Fruit fly (Drosophila melanogaster) whole organism, embryonic: Measurements from ENCODE around the gene CG17777.
A peak's percentile ranks its signal among the peaks of the same experiment; 100 is the strongest.

ENCODE experiments used
- ATbp ChIP-seq: fragments of 200-800 bp; sonication (Bioruptor generic); optimal IDR thresholded peaks from 2 replicates; lab custom pipeline; 2017; ENCODE audit warnings: missing biosample characterization, mild to moderate bottlenecking, missing genetic modification characterization, missing genetic modification reagents
- Adf1 ChIP-seq: fragments of 200-800 bp; sonication (Bioruptor generic); IDR thresholded peaks from 2 replicates; pipeline ENCODE4 v1.3.6; 2022; ENCODE audit warnings: missing biosample characterization, missing genetic modification characterization
- Atf3 ChIP-seq: fragments of 200-800 bp; sonication (Bioruptor generic); optimal IDR thresholded peaks from 3 replicates; lab custom pipeline; 2016; ENCODE audit warnings: missing biosample characterization, missing genetic modification characterization
- Bgb ChIP-seq: fragments of 200-800 bp; sonication (Bioruptor generic); IDR thresholded peaks from 2 replicates; pipeline ENCODE4 v1.3.6; 2022; ENCODE audit warnings: missing biosample characterization, missing genetic modification characterization; ENCODE audit not compliant: partially characterized antibody
- Blimp-1 ChIP-seq: fragments of 200-800 bp; sonication (Bioruptor generic); optimal IDR thresholded peaks from 3 replicates; lab custom pipeline; 2018; ENCODE audit warnings: missing biosample characterization, missing genetic modification characterization, mild to moderate bottlenecking, moderate library complexity, missing genetic modification reagents
- CG12219 ChIP-seq: fragments of 200-800 bp; sonication (Bioruptor generic); optimal IDR thresholded peaks from 3 replicates; lab custom pipeline; 2018; ENCODE audit warnings: missing biosample characterization, mild to moderate bottlenecking, missing genetic modification characterization
- CG12299 ChIP-seq: fragments of 200-800 bp; sonication (Bioruptor generic); optimal IDR thresholded peaks from 2 replicates; lab custom pipeline; 2018; ENCODE audit warnings: missing biosample characterization, mild to moderate bottlenecking, missing genetic modification characterization
- CG13775 ChIP-seq: fragments of 200-800 bp; sonication (Bioruptor generic); optimal IDR thresholded peaks from 3 replicates; lab custom pipeline; 2017; ENCODE audit warnings: missing biosample characterization, mild to moderate bottlenecking, missing genetic modification characterization
- CG15073 ChIP-seq: fragments of 200-800 bp; sonication (Bioruptor generic); optimal IDR thresholded peaks from 2 replicates; lab custom pipeline; 2016; ENCODE audit warnings: missing biosample characterization, missing genetic modification characterization
- CG15601 ChIP-seq: fragments of 200-800 bp; sonication (Bioruptor generic); optimal IDR thresholded peaks from 3 replicates; lab custom pipeline; 2019; ENCODE audit warnings: missing biosample characterization, mild to moderate bottlenecking, missing genetic modification characterization, moderate library complexity
- CG17359 ChIP-seq: fragments of 200-800 bp; sonication (Bioruptor generic); optimal IDR thresholded peaks from 3 replicates; lab custom pipeline; 2018; ENCODE audit warnings: missing biosample characterization, mild to moderate bottlenecking, missing genetic modification characterization, moderate library complexity
- CG17361 ChIP-seq: fragments of 200-800 bp; sonication (Bioruptor generic); IDR thresholded peaks from 3 replicates; pipeline ENCODE4 v1.3.6; 2022; ENCODE audit warnings: missing biosample characterization, missing genetic modification characterization
- CG2199 ChIP-seq: fragments of 200-800 bp; sonication (Bioruptor generic); IDR thresholded peaks from 3 replicates; pipeline ENCODE4 v1.3.6; 2022; ENCODE audit warnings: missing biosample characterization, missing genetic modification characterization
- CG4730 ChIP-seq: fragments of 200-800 bp; sonication (Bioruptor generic); IDR thresholded peaks from 2 replicates; pipeline ENCODE4 v1.3.6; 2022; ENCODE audit warnings: missing biosample characterization, missing genetic modification characterization
- CG6689 ChIP-seq: fragments of 200-800 bp; sonication (Bioruptor generic); IDR thresholded peaks from 2 replicates; pipeline ENCODE4 v1.3.6; 2022; ENCODE audit warnings: missing biosample characterization, missing genetic modification characterization
- CG6791 ChIP-seq: fragments of 200-800 bp; sonication (Bioruptor generic); IDR thresholded peaks from 3 replicates; pipeline ENCODE4 v1.3.6; 2022; ENCODE audit warnings: missing biosample characterization, missing genetic modification characterization; ENCODE audit not compliant: partially characterized antibody
- CG7839 ChIP-seq: fragments of 200-800 bp; sonication (Bioruptor generic); optimal IDR thresholded peaks from 3 replicates; lab custom pipeline; 2018; ENCODE audit warnings: missing biosample characterization, mild to moderate bottlenecking, missing genetic modification characterization, moderate library complexity
- CG7987 ChIP-seq: fragments of 200-800 bp; sonication (Bioruptor generic); optimal IDR thresholded peaks from 2 replicates; lab custom pipeline; 2018; ENCODE audit warnings: missing biosample characterization, mild to moderate bottlenecking, missing genetic modification characterization, moderate library complexity
- CG8944 ChIP-seq: fragments of 200-800 bp; sonication (Bioruptor generic); optimal IDR thresholded peaks from 3 replicates; lab custom pipeline; 2016; ENCODE audit warnings: missing biosample characterization, missing genetic modification characterization
- CG9817 ChIP-seq: fragments of 200-800 bp; sonication (Bioruptor generic); optimal IDR thresholded peaks from 2 replicates; lab custom pipeline; 2018; ENCODE audit warnings: missing biosample characterization, mild to moderate bottlenecking, missing genetic modification characterization, moderate library complexity
- Dll ChIP-seq: fragments of 200-800 bp; sonication (Bioruptor generic); IDR thresholded peaks from 4 replicates; pipeline ENCODE4 v1.3.6; 2022; ENCODE audit warnings: missing biosample characterization, missing genetic modification characterization; ENCODE audit not compliant: partially characterized antibody
- Doc2 ChIP-seq: fragments of 200-800 bp; sonication (Bioruptor generic); IDR thresholded peaks from 2 replicates; pipeline ENCODE4 v1.3.6; 2022; ENCODE audit warnings: missing biosample characterization, missing genetic modification characterization
- Dp ChIP-seq: fragments of 200-800 bp; sonication (Bioruptor generic); optimal IDR thresholded peaks from 2 replicates; lab custom pipeline; 2018; ENCODE audit warnings: missing biosample characterization, mild to moderate bottlenecking, missing genetic modification characterization, moderate library complexity
- ERR ChIP-seq: fragments of 200-800 bp; sonication (Bioruptor generic); optimal IDR thresholded peaks from 2 replicates; lab custom pipeline; 2016; ENCODE audit warnings: missing biosample characterization, missing genetic modification characterization
- H2.0 ChIP-seq: fragments of 200-800 bp; sonication (Bioruptor generic); IDR thresholded peaks from 2 replicates; pipeline ENCODE4 v1.3.6; 2022; ENCODE audit warnings: missing biosample characterization, missing genetic modification characterization
- HLH54F ChIP-seq: fragments of 200-800 bp; sonication (Bioruptor generic); optimal IDR thresholded peaks from 3 replicates; lab custom pipeline; 2016; ENCODE audit warnings: missing biosample characterization, missing genetic modification characterization
- HLHmδ ChIP-seq: fragments of 200-800 bp; sonication (Bioruptor generic); optimal IDR thresholded peaks from 2 replicates; lab custom pipeline; 2018; ENCODE audit warnings: missing biosample characterization, mild to moderate bottlenecking, missing genetic modification characterization, moderate library complexity
- Hmx ChIP-seq: fragments of 200-800 bp; sonication (Bioruptor generic); optimal IDR thresholded peaks from 2 replicates; lab custom pipeline; 2016; ENCODE audit warnings: missing biosample characterization, missing genetic modification characterization
- Hr3 ChIP-seq: fragments of 200-800 bp; sonication (Bioruptor generic); optimal IDR thresholded peaks from 3 replicates; lab custom pipeline; 2016; ENCODE audit warnings: missing biosample characterization, missing genetic modification characterization
- Hr78 ChIP-seq, 2 experiments: fragments of 200-800 bp in 1 of 2; fragments of >200 bp in 1 of 2; sonication (Bioruptor generic) in 1 of 2; optimal IDR thresholded peaks; 2 replicates each; lab custom pipeline; 2017 to 2019; ENCODE audit warnings: missing biosample characterization in 2 of 2, missing genetic modification characterization in 2 of 2, mild to moderate bottlenecking in 1 of 2, moderate library complexity in 1 of 2
- Kr ChIP-seq: fragments of 200-800 bp; sonication (Bioruptor generic); optimal IDR thresholded peaks from 2 replicates; lab custom pipeline; 2017; ENCODE audit warnings: missing biosample characterization, mild to moderate bottlenecking, missing genetic modification characterization
- Lim3 ChIP-seq: fragments of 200-800 bp; sonication (Bioruptor generic); IDR thresholded peaks from 2 replicates; pipeline ENCODE4 v1.3.6; 2022; ENCODE audit warnings: missing biosample characterization, missing genetic modification characterization
- MBD-R2 ChIP-seq: fragments of 200-800 bp; sonication (Bioruptor generic); IDR thresholded peaks from 2 replicates; pipeline ENCODE4 v1.3.6; 2022; ENCODE audit warnings: missing biosample characterization, missing genetic modification characterization
- MESR4 ChIP-seq: fragments of 200-800 bp; sonication (Bioruptor generic); optimal IDR thresholded peaks from 2 replicates; lab custom pipeline; 2018; ENCODE audit warnings: missing biosample characterization, mild to moderate bottlenecking, missing genetic modification characterization, moderate library complexity
- NC2β ChIP-seq: fragments of 200-800 bp; sonication (Bioruptor generic); optimal IDR thresholded peaks from 2 replicates; lab custom pipeline; 2016; ENCODE audit warnings: missing biosample characterization, missing genetic modification characterization
- NK7.1 ChIP-seq: fragments of 200-800 bp; sonication (Bioruptor generic); optimal IDR thresholded peaks from 3 replicates; lab custom pipeline; 2016; ENCODE audit warnings: missing biosample characterization, missing genetic modification characterization
- Nf-YA ChIP-seq: fragments of 200-800 bp; sonication (Bioruptor generic); IDR thresholded peaks from 2 replicates; pipeline ENCODE4 v1.3.6; 2022; ENCODE audit warnings: missing biosample characterization, missing genetic modification characterization
- Nf-YB ChIP-seq: fragments of 200-800 bp; sonication (Bioruptor generic); optimal IDR thresholded peaks from 3 replicates; lab custom pipeline; 2019; ENCODE audit warnings: missing biosample characterization, mild to moderate bottlenecking, missing genetic modification characterization, moderate library complexity
- Sry-δ ChIP-seq: fragments of 200-800 bp; sonication (Bioruptor generic); optimal IDR thresholded peaks from 2 replicates; lab custom pipeline; 2016; ENCODE audit warnings: missing biosample characterization, missing genetic modification characterization
- bowl ChIP-seq: fragments of 200-800 bp; sonication (Bioruptor generic); IDR thresholded peaks from 2 replicates; pipeline ENCODE4 v1.3.6; 2022; ENCODE audit warnings: missing biosample characterization, missing genetic modification characterization
- dan ChIP-seq: fragments of 200-800 bp; sonication (Bioruptor generic); IDR thresholded peaks from 2 replicates; pipeline ENCODE4 v1.3.6; 2022; ENCODE audit warnings: missing biosample characterization, missing genetic modification characterization
- inv ChIP-seq: fragments of 200-800 bp; sonication (Bioruptor generic); IDR thresholded peaks from 2 replicates; pipeline ENCODE4 v1.3.6; 2022; ENCODE audit warnings: missing biosample characterization, missing genetic modification characterization; ENCODE audit not compliant: partially characterized antibody
- mam ChIP-seq: fragments of 200-800 bp; sonication (Bioruptor generic); optimal IDR thresholded peaks from 3 replicates; lab custom pipeline; 2016; ENCODE audit warnings: missing biosample characterization, missing genetic modification characterization
- odd ChIP-seq: fragments of 200-800 bp; sonication (Bioruptor generic); optimal IDR thresholded peaks from 2 replicates; lab custom pipeline; 2017; ENCODE audit warnings: missing biosample characterization, mild to moderate bottlenecking, missing genetic modification characterization
- onecut ChIP-seq: fragments of 200-800 bp; sonication (Bioruptor generic); IDR thresholded peaks from 2 replicates; pipeline ENCODE4 v1.3.6; 2022; ENCODE audit warnings: missing biosample characterization, missing genetic modification characterization
- phol ChIP-seq: fragments of 200-800 bp; sonication (Bioruptor generic); optimal IDR thresholded peaks from 3 replicates; lab custom pipeline; 2018; ENCODE audit warnings: missing biosample characterization, mild to moderate bottlenecking, missing genetic modification characterization, moderate library complexity
- pum ChIP-seq: fragments of 200-800 bp; sonication (Bioruptor generic); optimal IDR thresholded peaks from 2 replicates; lab custom pipeline; 2016; ENCODE audit warnings: missing biosample characterization, missing genetic modification characterization
- salm ChIP-seq: fragments of 200-800 bp; sonication (Bioruptor generic); optimal IDR thresholded peaks from 2 replicates; lab custom pipeline; 2018; ENCODE audit warnings: missing biosample characterization, mild to moderate bottlenecking, missing genetic modification characterization
- sens-2 ChIP-seq: fragments of 200-800 bp; sonication (Bioruptor generic); IDR thresholded peaks from 2 replicates; pipeline ENCODE4 v1.3.6; 2022; ENCODE audit warnings: missing biosample characterization, missing genetic modification characterization
- sima ChIP-seq: fragments of 200-800 bp; sonication (Bioruptor generic); optimal IDR thresholded peaks from 2 replicates; lab custom pipeline; 2016; ENCODE audit warnings: missing biosample characterization, missing genetic modification characterization
- sisA ChIP-seq: fragments of 200-800 bp; sonication (Bioruptor generic); IDR thresholded peaks from 2 replicates; pipeline ENCODE4 v1.3.6; 2022; ENCODE audit warnings: missing biosample characterization, missing genetic modification characterization
- usp ChIP-seq: fragments of >200 bp; optimal IDR thresholded peaks from 2 replicates; lab custom pipeline; 2017; ENCODE audit warnings: missing biosample characterization, missing genetic modification characterization

Gene CG17777

dm6 chrX:2225138-2225537 lies 38.5 kb downstream of the CG17777 start, which contains the start of gene pcx (continued):
- no peak for TF ChIP-seq sens-2
- peak; percentile 61; the same call in 2 of the 3 replicates for TF ChIP-seq CG6791 (GFP tag; lab: Robert Waterston, UW)
- no peak for TF ChIP-seq Atf3 (GFP tag; lab: Kevin White, UChicago)
- TF ChIP-seq salm = no peak
- TF ChIP-seq Dp (GFP tag; lab: Kevin White, UChicago) = peak; percentile 70
- no peak for TF ChIP-seq usp
- TF ChIP-seq sima (GFP tag; lab: Kevin White, UChicago) = no peak
- no peak for TF ChIP-seq CG6689 (GFP tag; lab: Robert Waterston, UW)
- no peak for TF ChIP-seq CG2199 (GFP tag; lab: Robert Waterston, UW)
- no peak for TF ChIP-seq Hr3 (GFP tag; lab: Kevin White, UChicago)
- TF ChIP-seq Hmx (GFP tag; lab: Kevin White, UChicago) = no peak
- TF ChIP-seq HLH54F (GFP tag; lab: Kevin White, UChicago) = no peak
- TF ChIP-seq Lim3 (GFP tag; lab: Robert Waterston, UW) = no peak
- peak; percentile 1 for TF ChIP-seq phol
- no peak for TF ChIP-seq HLHmδ
- no peak for TF ChIP-seq CG15601 (tag; lab: Kevin White, UChicago)
- TF ChIP-seq Nf-YA (GFP tag; lab: Robert Waterston, UW) = no peak
- no peak for TF ChIP-seq CG8944 (GFP tag; lab: Kevin White, UChicago)
- no peak for TF ChIP-seq ATbp (GFP tag; lab: Kevin White, UChicago)
- TF ChIP-seq CG4730 (GFP tag; lab: Robert Waterston, UW) = no peak
- TF ChIP-seq CG9817 (tag; lab: Kevin White, UChicago) = no peak
- TF ChIP-seq CG15073 (GFP tag; lab: Kevin White, UChicago) = no peak
- no peak for TF ChIP-seq Adf1
- TF ChIP-seq dan (GFP tag; lab: Robert Waterston, UW) = no peak
- TF ChIP-seq Nf-YB (GFP tag; lab: Kevin White, UChicago) = no peak
- TF ChIP-seq CG7839 (tag; lab: Kevin White, UChicago) = no peak
- TF ChIP-seq CG13775 = no peak
- no peak for TF ChIP-seq Hr78 (GFP tag; optimal IDR thresholded peaks at IDR 0.05; lab: Kevin White, UChicago)
- peak; percentile 56 for TF ChIP-seq Bgb (GFP tag; lab: Robert Waterston, UW)
- TF ChIP-seq sisA (GFP tag; lab: Robert Waterston, UW) = no peak
- TF ChIP-seq CG12219 (GFP tag; lab: Kevin White, UChicago) = no peak
- no peak for TF ChIP-seq odd (GFP tag; lab: Kevin White, UChicago)
- TF ChIP-seq CG17359 (tag; lab: Kevin White, UChicago) = peak; percentile 96
- TF ChIP-seq inv = 0 out of 2 replicates have a peak, but pooled peaks have one; percentile 19
- no peak for TF ChIP-seq Kr (GFP tag; lab: Kevin White, UChicago)
- no peak for TF ChIP-seq ERR
- TF ChIP-seq NK7.1 (GFP tag; lab: Kevin White, UChicago) = no peak
- TF ChIP-seq CG7987 = no peak
- peak; percentile 49 for TF ChIP-seq MBD-R2 (GFP tag; lab: Robert Waterston, UW)
- TF ChIP-seq pum = no peak
- no peak for TF ChIP-seq CG17361 (GFP tag; lab: Robert Waterston, UW)
- no peak for TF ChIP-seq Blimp-1 (GFP tag; lab: Kevin White, UChicago)
- no peak for TF ChIP-seq H2.0 (GFP tag; lab: Robert Waterston, UW)
- TF ChIP-seq NC2β = no peak
- TF ChIP-seq Dll = peak; percentile 56; the same call in 1 of the 4 replicates
- TF ChIP-seq onecut = no peak
- TF ChIP-seq Sry-δ = peak; percentile 49
- TF ChIP-seq CG12299 (tag; lab: Kevin White, UChicago) = no peak
- no peak for TF ChIP-seq bowl (GFP tag; lab: Robert Waterston, UW)
- TF ChIP-seq MESR4 (GFP tag; lab: Kevin White, UChicago) = peak; percentile 52
- TF ChIP-seq Doc2 (GFP tag; lab: Robert Waterston, UW) = no peak
- no peak for TF ChIP-seq mam
